Worm (Caenorhabditis elegans): ENCODE data around the gene let-268.

let-268 gene

DNA sequence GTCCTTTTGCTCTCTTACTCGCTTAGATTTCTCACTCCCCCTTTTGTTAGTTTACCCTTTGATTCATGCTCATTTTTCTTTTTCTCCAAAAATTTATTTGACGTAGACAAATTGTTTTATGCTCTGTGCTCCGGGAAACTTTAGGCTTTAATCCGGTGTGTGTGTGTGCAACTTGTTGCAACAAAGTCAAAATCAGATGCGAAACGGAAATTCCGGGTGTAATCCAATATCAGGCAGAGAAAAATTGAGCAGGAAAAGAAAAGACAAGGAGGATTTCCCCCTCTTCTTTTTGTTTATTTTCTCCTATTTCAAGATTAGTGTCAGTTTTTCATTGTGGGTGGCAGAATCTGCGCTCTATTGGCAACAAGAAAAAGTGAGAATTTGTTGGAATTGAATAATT is 47.3 kb downstream of the let-268 start:
- TF ChIP-seq F13H6.1 (tag; optimal IDR thresholded peaks at IDR 0.05) (peak; percentile 38), lin-11 (tag; optimal IDR thresholded peaks at IDR 0.05) (no peak), ztf-1 (GFP tag; conservative IDR thresholded peaks at IDR 0.05) (no peak), sem-4 (tag; optimal IDR thresholded peaks at IDR 0.05) (no peak), sma-9 (GFP tag; optimal IDR thresholded peaks at IDR 0.05) (peak; percentile 22), sma-9 (tag; optimal IDR thresholded peaks at IDR 0.05) (no peak)

- TF ChIP-seq Y55F3AM.14 (GFP tag; optimal IDR thresholded peaks at IDR 0.05) (no peak), lin-13 (GFP tag; optimal IDR thresholded peaks at IDR 0.05) (no peak), alr-1 (tag; optimal IDR thresholded peaks at IDR 0.05) (no peak), elt-1 (tag; optimal IDR thresholded peaks at IDR 0.05) (no peak), ZK546.5 (tag; optimal IDR thresholded peaks at IDR 0.05) (no peak), lin-11 (tag; optimal IDR thresholded peaks at IDR 0.05) (no peak), ama-1 (optimal IDR thresholded peaks at IDR 0.05) (no peak), elt-3 (tag; optimal IDR thresholded peaks at IDR 0.05) (no peak), nhr-6 (tag; optimal IDR thresholded peaks at IDR 0.05) (no peak), nhr-25 (tag; optimal IDR thresholded peaks at IDR 0.05) (no peak), nhr-21 (tag; optimal IDR thresholded peaks at IDR 0.05) (no peak), blmp-1 (tag; optimal IDR thresholded peaks at IDR 0.05; ENCODE audit: insufficient read depth) (no peak), C34F6.9 (tag; optimal IDR thresholded peaks at IDR 0.05) (no peak), snpc-4 (tag; optimal IDR thresholded peaks at IDR 0.05) (no peak), zag-1 (tag; optimal IDR thresholded peaks at IDR 0.05) (no peak)
These were observed 49.0 kb downstream of the let-268 start, which contains the start of gene lec-3 for ce11 chrII:9990812-9991211. TSS of gene lec-3 (plus strand) at chrII:9991112.

ce11 chrII:9989533-9989932 is 50.2 kb downstream of the let-268 start:
- TF ChIP-seq nhr-237 (tag; optimal IDR thresholded peaks at IDR 0.05) (no peak), nhr-25 (tag; optimal IDR thresholded peaks at IDR 0.05) (no peak), elt-3 (tag; optimal IDR thresholded peaks at IDR 0.05) (no peak), ztf-11 (tag; optimal IDR thresholded peaks at IDR 0.05) (no peak), snpc-4 (tag; optimal IDR thresholded peaks at IDR 0.05) (no peak), mbf-1 (tag; optimal IDR thresholded peaks at IDR 0.05) (no peak), dmd-4 (tag; optimal IDR thresholded peaks at IDR 0.05) (no peak), lin-13 (GFP tag; optimal IDR thresholded peaks at IDR 0.05) (no peak), ZK546.5 (tag; optimal IDR thresholded peaks at IDR 0.05) (no peak), C34F6.9 (tag; optimal IDR thresholded peaks at IDR 0.05) (peak; percentile 37), F13H6.1 (tag; optimal IDR thresholded peaks at IDR 0.05) (peak; percentile 25), lin-39 (tag; optimal IDR thresholded peaks at IDR 0.05) (no peak), gmeb-1 (tag; optimal IDR thresholded peaks at IDR 0.05) (no peak), mdl-1 (tag; optimal IDR thresholded peaks at IDR 0.05) (no peak), peb-1 (tag; optimal IDR thresholded peaks at IDR 0.05) (no peak)

DNA sequence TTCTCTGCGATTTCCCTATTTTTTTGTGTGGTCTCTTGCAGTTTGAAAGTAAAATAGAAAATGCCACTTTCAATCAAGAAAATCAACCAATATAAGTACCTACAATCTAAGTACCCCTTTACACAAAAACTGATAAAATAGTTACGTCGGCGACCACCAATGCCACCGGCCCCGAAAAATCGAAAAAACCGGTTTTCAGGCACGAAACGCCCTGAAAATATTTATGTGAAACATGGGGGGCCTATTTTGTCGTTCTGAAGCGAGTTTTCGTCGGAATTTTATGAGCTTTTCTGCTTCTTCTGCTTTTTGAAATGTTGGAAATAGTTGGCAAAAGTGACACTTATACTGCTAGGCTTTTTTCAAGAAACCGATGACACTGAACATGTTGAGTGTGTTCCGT is 51.2 kb downstream of the let-268 start:
- TF ChIP-seq nhr-25 (tag; optimal IDR thresholded peaks at IDR 0.05) (no peak), ceh-16 (tag; optimal IDR thresholded peaks at IDR 0.05) (no peak), nhr-12 (tag; optimal IDR thresholded peaks at IDR 0.05) (no peak), ama-1 (optimal IDR thresholded peaks at IDR 0.05) (no peak), lin-11 (tag; optimal IDR thresholded peaks at IDR 0.05) (no peak), C34F6.9 (tag; optimal IDR thresholded peaks at IDR 0.05) (no peak), ceh-82 (tag; optimal IDR thresholded peaks at IDR 0.05) (no peak), nhr-10 (tag; optimal IDR thresholded peaks at IDR 0.05) (no peak), nhr-237 (tag; optimal IDR thresholded peaks at IDR 0.05) (no peak), F13H6.1 (tag; optimal IDR thresholded peaks at IDR 0.05) (no peak), R02D3.7 (tag; optimal IDR thresholded peaks at IDR 0.05) (no peak), sma-9 (GFP tag; optimal IDR thresholded peaks at IDR 0.05) (no peak), sma-9 (tag; optimal IDR thresholded peaks at IDR 0.05) (no peak), blmp-1 (tag; optimal IDR thresholded peaks at IDR 0.05; ENCODE audit: insufficient read depth) (no peak), ztf-11 (tag; optimal IDR thresholded peaks at IDR 0.05) (no peak), sem-4 (tag; optimal IDR thresholded peaks at IDR 0.05) (no peak)

ce11 chrII:9986635-9987575 is 52.9 kb downstream of the let-268 start:
- TF ChIP-seq zag-1 (tag; optimal IDR thresholded peaks at IDR 0.05), result no peak
- TF ChIP-seq nhr-11 (tag; optimal IDR thresholded peaks at IDR 0.05), result no peak
- peak; percentile 30 for TF ChIP-seq sma-9 (GFP tag; optimal IDR thresholded peaks at IDR 0.05)
- no peak for TF ChIP-seq sma-9 (tag; optimal IDR thresholded peaks at IDR 0.05)
- no peak for TF ChIP-seq nhr-129 (tag; optimal IDR thresholded peaks at IDR 0.05)
- TF ChIP-seq mab-5 (tag; optimal IDR thresholded peaks at IDR 0.05), result peak; percentile 65
- TF ChIP-seq nhr-12 (tag; optimal IDR thresholded peaks at IDR 0.05), result no peak
- TF ChIP-seq alr-1 (tag; optimal IDR thresholded peaks at IDR 0.05), result no peak
- no peak for TF ChIP-seq ceh-82 (tag; optimal IDR thresholded peaks at IDR 0.05)
- peak; percentile 54 for TF ChIP-seq nhr-25 (tag; optimal IDR thresholded peaks at IDR 0.05)
- no peak for TF ChIP-seq lin-39 (tag; optimal IDR thresholded peaks at IDR 0.05)
- TF ChIP-seq ztf-1 (GFP tag; conservative IDR thresholded peaks at IDR 0.05), result no peak
- TF ChIP-seq ztf-11 (tag; optimal IDR thresholded peaks at IDR 0.05), result no peak
- TF ChIP-seq lin-11 (tag; optimal IDR thresholded peaks at IDR 0.05), result no peak
- TF ChIP-seq dmd-4 (tag; optimal IDR thresholded peaks at IDR 0.05), result no peak
- TF ChIP-seq lsy-2 (tag; optimal IDR thresholded peaks at IDR 0.05), result no peak
- TF ChIP-seq skn-1 (tag; optimal IDR thresholded peaks at IDR 0.05), result no peak
- TF ChIP-seq nhr-237 (tag; optimal IDR thresholded peaks at IDR 0.05), result no peak
